In genomic region chr3R:16238016-16238710, dm6 we compare ENCODE assay signal across 1 fruit fly cellular context.
TF ChIP-seq lines count a peak whose summit lies in the region.

No protein-coding gene starts in this region.

TF ChIP-seq in whole organism, prepupa, 60 proteins besides CTCF, POLR2A, EP300 and RAD21 (continued from another document):
- TF ChIP-seq CG7368 (GFP tag; optimal IDR thresholded peaks at IDR 0.05; lab: Kevin White, UChicago) = peak; percentile 22
- peak; percentile 42 for TF ChIP-seq Hr39 (GFP tag; optimal IDR thresholded peaks at IDR 0.05; lab: Kevin White, UChicago)
- peak; percentile 37 for TF ChIP-seq CG31627 (GFP tag; optimal IDR thresholded peaks at IDR 0.05; lab: Kevin White, UChicago)
- TF ChIP-seq pdm3 (GFP tag; optimal IDR thresholded peaks at IDR 0.05; lab: Kevin White, UChicago) = peak; percentile 53
- peak; percentile 19 for TF ChIP-seq CG3032 (tag; optimal IDR thresholded peaks at IDR 0.05; lab: Kevin White, UChicago)
- peak; percentile 29 for TF ChIP-seq CG10669 (GFP tag; optimal IDR thresholded peaks at IDR 0.05; lab: Kevin White, UChicago)
- TF ChIP-seq topi (GFP tag; optimal IDR thresholded peaks at IDR 0.05; lab: Kevin White, UChicago) = peak; percentile 35
- TF ChIP-seq esn (GFP tag; optimal IDR thresholded peaks at IDR 0.05; lab: Kevin White, UChicago) = peak; percentile 48
- TF ChIP-seq Eip93F (GFP tag; optimal IDR thresholded peaks at IDR 0.05; lab: Kevin White, UChicago) = no peak
- TF ChIP-seq fd85E (GFP tag; optimal IDR thresholded peaks at IDR 0.05; lab: Kevin White, UChicago) = no peak
- TF ChIP-seq net (GFP tag; optimal IDR thresholded peaks at IDR 0.05; lab: Kevin White, UChicago) = peak; percentile 15
- TF ChIP-seq CG6808 (GFP tag; optimal IDR thresholded peaks at IDR 0.05; lab: Kevin White, UChicago) = peak; percentile 58
- TF ChIP-seq Sox15 (GFP tag; optimal IDR thresholded peaks at IDR 0.05; lab: Kevin White, UChicago) = no peak
- no peak for TF ChIP-seq fkh (GFP tag; optimal IDR thresholded peaks at IDR 0.05; lab: Kevin White, UChicago)
- TF ChIP-seq vri (GFP tag; optimal IDR thresholded peaks at IDR 0.05; lab: Kevin White, UChicago) = peak; percentile 55
- TF ChIP-seq CG11294 (GFP tag; IDR thresholded peaks at IDR 0.05; lab: Robert Waterston, UW) = no peak
- TF ChIP-seq salr (GFP tag; optimal IDR thresholded peaks at IDR 0.05; lab: Kevin White, UChicago) = peak in 1 of 2 experiments; percentile 48
- TF ChIP-seq CG32006 (GFP tag; optimal IDR thresholded peaks at IDR 0.05; lab: Kevin White, UChicago) = peak; percentile 55
- TF ChIP-seq CG3919 (GFP tag; optimal IDR thresholded peaks at IDR 0.05; lab: Kevin White, UChicago) = peak; percentile 33
- TF ChIP-seq Lpt (GFP tag; optimal IDR thresholded peaks at IDR 0.05; lab: Kevin White, UChicago) = no peak
- TF ChIP-seq Met (GFP tag; optimal IDR thresholded peaks at IDR 0.05; lab: Kevin White, UChicago) = peak; percentile 57
- TF ChIP-seq CG9139 (GFP tag; optimal IDR thresholded peaks at IDR 0.05; lab: Kevin White, UChicago) = no peak
- peak; percentile 32 for TF ChIP-seq achi (GFP tag; optimal IDR thresholded peaks at IDR 0.05; lab: Kevin White, UChicago)
- peak; percentile 34 for TF ChIP-seq fd59A (GFP tag; optimal IDR thresholded peaks at IDR 0.05; lab: Kevin White, UChicago)
- peak; percentile 47 for TF ChIP-seq OdsH (GFP tag; optimal IDR thresholded peaks at IDR 0.05; lab: Kevin White, UChicago)
- TF ChIP-seq Hr4 (GFP tag; optimal IDR thresholded peaks at IDR 0.05; lab: Kevin White, UChicago) = peak; percentile 23
- TF ChIP-seq dsx (GFP tag; optimal IDR thresholded peaks at IDR 0.05; lab: Kevin White, UChicago; ENCODE audit: poor library complexity, severe bottlenecking) = no peak
- TF ChIP-seq CG6792 (GFP tag; optimal IDR thresholded peaks at IDR 0.05; lab: Kevin White, UChicago) = peak; percentile 9
